Worm (Caenorhabditis elegans) whole organism, midembryonic: Measurements from ENCODE around the gene T23F11.6.

Experiments
- T22C8.4 ChIP-seq: fragments of 200-800 bp; sonication (Bioruptor generic); IDR thresholded peaks from 2 replicates; pipeline ENCODE4 v1.3.6; 2022; ENCODE audit warnings: missing genetic modification characterization, missing compliant biosample characterization
- cog-1 ChIP-seq: sonication (generic microtip); optimal IDR thresholded peaks from 2 replicates; lab custom pipeline; 2016; ENCODE audit warnings: missing genetic modification characterization, missing compliant biosample characterization
- flt-1 ChIP-seq: fragments of 200-800 bp; sonication (Bioruptor generic); IDR thresholded peaks from 2 replicates; pipeline ENCODE4 v1.3.6; 2022; ENCODE audit warnings: missing genetic modification characterization, missing compliant biosample characterization
- klf-2 ChIP-seq: fragments of 200-800 bp; sonication (Bioruptor generic); conservative IDR thresholded peaks from 2 replicates; pipeline ENCODE4 v1.3.6; 2022; ENCODE audit warnings: missing genetic modification reagents, missing genetic modification characterization, missing compliant biosample characterization
- med-1 ChIP-seq: sonication (generic microtip); optimal IDR thresholded peaks from 2 replicates; lab custom pipeline; 2017; ENCODE audit warnings: missing genetic modification characterization, mild to moderate bottlenecking, missing compliant biosample characterization, antibody characterized with exemption, missing genetic modification reagents; ENCODE audit not compliant: insufficient read depth
- ref-1 ChIP-seq: fragments of 200-800 bp; sonication (Bioruptor generic); conservative IDR thresholded peaks from 2 replicates; pipeline ENCODE4 v1.3.6; 2022; ENCODE audit warnings: missing genetic modification reagents, missing genetic modification characterization, missing compliant biosample characterization
- tab-1 ChIP-seq: fragments of 200-800 bp; sonication (Bioruptor generic); IDR thresholded peaks from 2 replicates; pipeline ENCODE4 v1.3.6; 2022; ENCODE audit warnings: missing genetic modification characterization, missing compliant biosample characterization
- ztf-23 ChIP-seq: fragments of 200-800 bp; sonication (Bioruptor generic); IDR thresholded peaks from 2 replicates; pipeline ENCODE4 v1.3.6; 2022; ENCODE audit warnings: missing genetic modification reagents, missing genetic modification characterization, missing compliant biosample characterization
- ztf-29 ChIP-seq: fragments of 200-800 bp; sonication (Bioruptor generic); IDR thresholded peaks from 2 replicates; pipeline ENCODE4 v1.3.6; 2022; ENCODE audit warnings: missing genetic modification reagents, missing genetic modification characterization, missing compliant biosample characterization

T23F11.6 gene

DNA sequence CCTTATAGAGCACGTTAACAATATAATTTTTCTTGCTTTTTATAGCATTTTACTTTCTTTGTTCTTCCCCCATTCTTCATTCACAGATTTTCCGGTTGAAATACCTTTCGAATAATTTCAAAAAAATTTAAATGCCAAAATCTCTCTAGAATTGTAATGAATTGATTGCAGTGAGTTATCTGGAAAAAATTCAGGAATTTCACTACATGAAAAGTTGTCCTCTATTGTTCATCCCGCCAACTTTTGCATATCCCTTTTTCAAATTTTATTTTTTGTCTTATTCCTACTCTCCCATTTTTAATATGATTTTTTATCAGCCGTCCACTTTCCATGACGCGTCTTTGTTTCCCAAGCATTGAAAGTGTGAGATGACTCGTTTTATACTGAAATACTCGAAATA lies 5.7 kb upstream of the T23F11.6 start:
- no peak for TF ChIP-seq klf-2 (GFP tag; lab: Robert Waterston, UW)
- no peak for TF ChIP-seq ztf-23 (GFP tag; lab: Robert Waterston, UW)
- TF ChIP-seq med-1 (GFP tag; lab: Kevin White, UChicago): no peak
- no peak for TF ChIP-seq cog-1 (tag; lab: Kevin White, UChicago)

DNA sequence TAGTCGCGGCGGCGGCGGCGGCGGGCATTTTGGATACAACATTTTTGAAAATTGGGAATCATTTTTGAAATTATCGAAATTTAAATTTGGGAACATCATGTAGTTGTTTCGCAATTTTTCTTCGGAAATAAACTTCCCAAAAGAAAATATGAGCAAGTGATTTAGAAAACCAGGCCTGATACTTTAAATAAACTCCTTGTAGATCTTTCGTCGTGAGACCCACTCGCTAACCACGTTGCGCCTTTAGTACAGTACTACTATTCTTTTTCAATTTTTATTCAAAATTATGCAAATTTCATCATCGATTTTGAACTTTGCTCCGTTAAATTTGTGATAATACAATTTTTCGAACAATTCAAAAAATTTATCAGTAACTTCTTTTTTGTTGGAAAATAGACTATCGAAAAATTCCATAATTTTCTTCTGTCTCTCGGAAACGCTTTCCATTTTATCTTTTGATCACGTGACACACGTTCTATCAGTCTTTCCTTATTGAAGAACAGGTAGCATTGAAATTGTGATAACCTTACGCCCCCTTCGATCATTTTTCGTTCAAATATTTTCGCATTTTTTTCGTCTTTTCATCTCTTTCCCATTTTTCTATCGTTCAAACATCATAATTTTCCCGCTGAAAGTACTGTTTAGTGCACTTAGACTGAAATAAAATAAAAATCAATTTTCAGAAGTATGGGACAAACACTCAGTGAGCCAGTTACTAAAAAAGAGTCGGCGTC lies 2.3 kb upstream of the T23F11.6 start, which contains the start of gene ppm-2:
TSS of gene ppm-2 (plus strand) at position 684 of the 734 bp plus-strand sequence.
- TF ChIP-seq klf-2 (GFP tag; lab: Robert Waterston, UW) (no peak), tab-1 (GFP tag; lab: Robert Waterston, UW) (no peak), flt-1 (no peak), ztf-23 (GFP tag; lab: Robert Waterston, UW) (no peak), ref-1 (GFP tag; lab: Robert Waterston, UW) (no peak), ztf-29 (GFP tag; lab: Robert Waterston, UW) (no peak), med-1 (GFP tag; lab: Kevin White, UChicago) (no peak), T22C8.4 (GFP tag; lab: Robert Waterston, UW) (no peak)

DNA sequence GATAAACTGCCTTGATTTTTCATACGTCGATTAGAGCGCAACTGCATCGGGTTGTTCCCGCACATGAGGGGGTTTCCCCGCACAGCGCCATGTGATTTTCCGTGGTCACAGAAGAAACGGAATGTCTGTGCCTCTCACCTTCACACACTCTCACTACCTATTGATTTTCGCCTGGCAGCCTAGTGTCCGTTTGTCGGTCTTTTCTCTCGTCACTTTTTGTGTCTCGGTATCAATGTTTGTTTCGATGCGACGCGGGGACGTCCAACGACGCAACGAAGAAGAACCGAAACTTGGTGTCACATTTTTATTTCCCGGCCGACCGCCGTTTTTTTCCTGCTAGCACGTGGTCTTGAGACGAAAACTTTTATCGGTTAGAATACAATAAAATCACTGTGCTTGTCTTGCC lies 1.6 kb upstream of the T23F11.6 start:
- TF ChIP-seq ztf-23 (GFP tag; lab: Robert Waterston, UW): 0 out of 2 replicates have a peak, but pooled peaks have one; percentile 26
- no peak for TF ChIP-seq med-1 (GFP tag; lab: Kevin White, UChicago)
- TF ChIP-seq cog-1 (tag; lab: Kevin White, UChicago): peak; percentile 83
- no peak for TF ChIP-seq tab-1 (GFP tag; lab: Robert Waterston, UW)
- TF ChIP-seq T22C8.4 (GFP tag; lab: Robert Waterston, UW): peak; percentile 93

DNA sequence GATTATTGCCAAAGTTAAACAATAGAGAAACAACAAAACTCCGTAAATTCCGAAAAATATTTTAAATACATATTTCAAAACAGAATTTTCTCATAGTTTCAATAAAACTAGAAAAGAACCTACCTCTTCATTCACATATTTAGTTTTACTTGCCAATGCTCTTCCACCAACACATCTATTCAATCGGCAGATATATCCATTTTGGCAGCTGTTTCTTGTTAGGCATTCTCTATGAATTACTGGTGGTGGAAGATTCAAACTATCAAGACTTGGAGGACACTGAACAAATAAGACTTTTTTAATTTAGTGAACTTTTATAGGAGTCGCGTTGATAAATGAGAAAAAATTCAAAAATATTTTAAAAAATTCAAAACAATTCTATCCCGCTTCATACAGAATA lies 381 bp downstream of the T23F11.6 start:
- TF ChIP-seq ref-1 (GFP tag; lab: Robert Waterston, UW) (no peak), T22C8.4 (GFP tag; lab: Robert Waterston, UW) (no peak), ztf-23 (GFP tag; lab: Robert Waterston, UW) (no peak), cog-1 (tag; lab: Kevin White, UChicago) (no peak), ztf-29 (GFP tag; lab: Robert Waterston, UW) (no peak), flt-1 (no peak), tab-1 (GFP tag; lab: Robert Waterston, UW) (no peak), klf-2 (GFP tag; lab: Robert Waterston, UW) (no peak), med-1 (GFP tag; lab: Kevin White, UChicago) (no peak)

DNA sequence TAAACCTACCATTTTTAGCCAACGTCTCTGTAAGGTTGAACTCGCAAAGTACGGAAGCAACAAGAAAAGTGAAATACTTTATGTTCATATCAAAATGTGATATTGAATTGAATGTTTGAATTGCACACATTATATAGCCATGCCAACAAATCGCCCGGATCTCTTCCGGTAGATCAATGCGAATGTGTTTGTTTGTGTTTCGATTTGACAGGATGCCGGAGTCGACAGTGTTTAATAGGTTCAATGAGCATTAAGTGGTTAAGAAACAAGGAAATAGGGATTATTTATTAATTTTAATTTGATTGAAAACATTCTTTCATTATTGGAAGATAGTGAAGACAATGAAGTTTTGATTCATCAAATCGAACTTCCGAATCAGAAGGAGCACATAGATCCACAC lies 1.5 kb downstream of the T23F11.6 start, which contains the start of gene pqn-29:
TSS of gene pqn-29 (minus strand) at position 101 of the 400 bp plus-strand sequence.
- TF ChIP-seq ztf-29 (GFP tag; lab: Robert Waterston, UW) (no peak), tab-1 (GFP tag; lab: Robert Waterston, UW) (no peak), ztf-23 (GFP tag; lab: Robert Waterston, UW) (no peak), klf-2 (GFP tag; lab: Robert Waterston, UW) (no peak), flt-1 (no peak), cog-1 (tag; lab: Kevin White, UChicago) (no peak), T22C8.4 (GFP tag; lab: Robert Waterston, UW) (no peak), ref-1 (GFP tag; lab: Robert Waterston, UW) (no peak), med-1 (GFP tag; lab: Kevin White, UChicago) (no peak)

DNA sequence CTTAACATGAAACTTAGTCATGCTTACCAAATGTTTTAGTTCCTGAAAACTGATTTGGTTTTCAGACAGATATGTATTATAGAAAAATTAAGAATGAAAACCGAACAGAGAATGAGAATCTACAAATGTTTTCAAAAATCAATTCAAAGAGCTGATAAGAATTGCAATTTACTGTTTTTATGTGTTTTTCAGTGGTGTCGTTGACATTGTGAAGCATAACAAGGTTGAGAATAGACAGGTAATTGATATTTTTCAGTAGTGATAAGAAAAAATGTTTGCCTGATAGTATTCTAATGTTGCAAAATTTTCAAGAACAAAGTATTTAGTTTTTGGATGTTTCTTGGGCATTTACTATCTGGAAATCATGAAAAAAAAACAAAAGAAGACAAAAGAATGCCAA lies 4.5 kb downstream of the T23F11.6 start, which contains the start of gene pfas-1:
TSS of gene pfas-1 (minus strand) at position 49 of the 400 bp plus-strand sequence.
- TF ChIP-seq T22C8.4 (GFP tag; lab: Robert Waterston, UW) (no peak), tab-1 (GFP tag; lab: Robert Waterston, UW) (no peak), cog-1 (tag; lab: Kevin White, UChicago) (no peak), klf-2 (GFP tag; lab: Robert Waterston, UW) (no peak), med-1 (GFP tag; lab: Kevin White, UChicago) (no peak), ref-1 (GFP tag; lab: Robert Waterston, UW) (no peak), ztf-23 (GFP tag; lab: Robert Waterston, UW) (no peak), flt-1 (no peak), ztf-29 (GFP tag; lab: Robert Waterston, UW) (no peak)

DNA sequence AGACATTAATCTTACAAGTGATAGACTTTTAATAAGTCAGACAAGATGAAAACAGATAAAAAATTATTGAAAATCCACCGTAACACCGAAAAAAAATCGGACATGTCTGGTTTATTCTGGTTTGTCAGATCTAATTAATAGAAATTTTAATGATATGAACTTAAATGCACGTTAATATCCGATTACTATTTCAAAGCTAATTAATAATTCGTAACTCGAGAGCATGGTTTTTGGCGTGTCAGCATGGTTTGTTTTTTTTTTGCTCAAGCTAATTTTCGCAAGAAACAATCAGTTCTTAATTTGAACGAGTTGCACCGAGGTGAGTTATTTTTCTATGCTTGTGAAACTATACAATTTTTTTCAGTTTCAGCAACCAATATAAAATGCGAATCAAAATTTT lies 12.8 kb downstream of the T23F11.6 start, which contains the start of gene clec-153:
TSS of gene clec-153 (plus strand) at position 301 of the 400 bp plus-strand sequence.
- no peak for TF ChIP-seq T22C8.4 (GFP tag; lab: Robert Waterston, UW)
- TF ChIP-seq klf-2 (GFP tag; lab: Robert Waterston, UW): no peak
- TF ChIP-seq tab-1 (GFP tag; lab: Robert Waterston, UW): no peak
- no peak for TF ChIP-seq med-1 (GFP tag; lab: Kevin White, UChicago)
- TF ChIP-seq ref-1 (GFP tag; lab: Robert Waterston, UW): no peak
- no peak for TF ChIP-seq ztf-23 (GFP tag; lab: Robert Waterston, UW)
- no peak for TF ChIP-seq cog-1 (tag; lab: Kevin White, UChicago)

DNA sequence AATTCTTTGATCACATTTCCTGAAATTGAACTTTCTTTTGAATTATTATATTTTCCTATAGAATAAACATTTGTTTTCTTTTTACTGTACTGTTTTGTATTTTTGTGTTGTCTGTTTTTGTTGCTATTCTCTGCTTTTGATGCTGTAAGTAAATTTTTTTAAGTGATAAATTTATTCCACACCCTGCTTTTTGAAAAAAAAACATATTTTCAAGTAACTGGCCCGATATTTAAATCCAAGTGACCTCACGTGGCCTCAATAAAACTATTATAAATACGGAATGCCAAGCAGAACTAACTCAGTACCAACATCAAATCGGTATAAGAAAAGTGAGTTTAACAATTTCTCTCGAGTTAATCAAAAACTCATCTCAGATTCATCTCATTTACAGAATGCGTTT lies 19.6 kb downstream of the T23F11.6 start, which contains the start of gene clec-151:
TSS of gene clec-151 (plus strand) at position 301 of the 400 bp plus-strand sequence.
- TF ChIP-seq flt-1 (no peak), ztf-23 (GFP tag; lab: Robert Waterston, UW) (no peak), ztf-29 (GFP tag; lab: Robert Waterston, UW) (no peak), cog-1 (tag; lab: Kevin White, UChicago) (no peak), klf-2 (GFP tag; lab: Robert Waterston, UW) (no peak), T22C8.4 (GFP tag; lab: Robert Waterston, UW) (no peak), med-1 (GFP tag; lab: Kevin White, UChicago) (no peak)
